Worm (Caenorhabditis elegans) whole organism, dauer: ENCODE data around the gene glb-10.

Source experiments
- unc-62 ChIP-seq: sonication (generic microtip); optimal IDR thresholded peaks from 2 replicates; lab custom pipeline; 2017; ENCODE audit warnings: missing biosample characterization, missing genetic modification reagents, missing genetic modification characterization

Gene glb-10

ce11 chrII:6292527-6292926 is 16.6 kb downstream of the glb-10 start, which contains the start of gene nyn-3:
Gene nyn-3, minus strand, starts transcription at chrII:6292627.
- no peak for TF ChIP-seq unc-62

DNA sequence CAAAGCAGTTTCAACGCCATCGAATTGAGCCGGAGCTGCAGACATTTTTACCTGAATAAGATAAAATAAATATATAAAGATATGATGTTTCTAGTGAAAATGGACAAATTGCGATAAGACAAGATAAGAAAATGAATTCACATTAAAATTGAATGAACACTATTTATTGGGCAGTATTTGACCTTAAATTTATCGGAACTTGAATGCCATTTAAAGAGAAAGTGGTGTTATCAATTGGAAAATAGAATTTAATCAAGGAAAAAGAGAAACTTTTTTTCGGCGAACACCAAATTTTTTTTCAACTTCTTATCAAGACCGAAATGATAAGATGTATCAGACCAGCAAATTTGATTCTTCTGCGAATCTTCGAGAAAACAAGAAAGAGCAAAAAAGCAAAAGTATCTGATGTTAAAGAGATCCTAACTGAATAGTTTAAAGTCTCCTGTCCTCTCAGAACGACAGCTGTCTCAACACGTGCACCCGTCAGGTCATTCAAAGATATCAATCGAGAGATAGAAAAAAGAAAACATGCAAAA is 19.0 kb downstream of the glb-10 start, which contains the start of gene upb-1:
Gene upb-1 (minus strand): TSS at position 51 of the 536 bp plus-strand sequence.
- no peak for TF ChIP-seq unc-62

DNA sequence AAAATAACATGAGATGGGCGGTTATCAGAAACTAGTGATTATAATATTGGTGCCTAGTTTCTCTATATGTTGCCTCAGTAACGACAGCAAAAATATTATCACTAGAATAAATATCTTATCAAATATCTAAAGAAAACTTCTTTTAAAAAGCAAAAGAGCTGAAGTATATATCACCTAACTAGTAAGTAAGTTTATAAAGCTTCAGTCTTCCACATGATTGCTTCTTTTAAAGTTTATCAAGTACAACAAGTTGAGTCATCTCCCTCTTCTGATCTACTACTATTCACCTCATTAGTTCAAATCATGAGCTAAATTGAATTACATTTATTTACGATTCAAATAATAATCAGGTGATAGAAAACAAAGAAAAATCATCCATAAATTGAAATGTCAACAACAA is 21.0 kb downstream of the glb-10 start:
- no peak for TF ChIP-seq unc-62

- TF ChIP-seq unc-62: no peak
Measured at ce11 chrII:6286865-6287264, 22.2 kb downstream of the glb-10 start, which contains the start of gene F13H8.6. Gene F13H8.6, minus strand, starts transcription at chrII:6286965.

DNA sequence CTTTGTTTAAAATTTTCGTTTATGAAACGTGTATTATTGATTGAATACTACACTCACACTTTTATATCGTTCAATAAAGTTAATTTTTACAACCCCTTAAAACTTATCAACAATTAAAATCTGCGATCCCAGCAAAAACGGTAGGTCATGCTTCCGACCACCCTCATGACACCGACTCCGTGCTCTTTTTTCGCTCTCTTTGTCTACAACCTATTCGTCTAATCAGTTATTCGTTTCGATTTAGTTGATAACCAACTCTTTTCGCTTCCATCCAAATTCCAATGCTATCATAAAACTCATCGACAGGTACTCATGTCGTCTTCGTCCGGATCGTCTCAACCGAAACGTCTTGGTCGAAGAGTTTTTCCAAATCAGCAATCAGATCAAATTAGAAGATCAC is 26.0 kb downstream of the glb-10 start, which contains the start of gene F13H8.1:
Gene F13H8.1 (plus strand): TSS at position 311 of the 400 bp plus-strand sequence.
- TF ChIP-seq unc-62: no peak

- TF ChIP-seq unc-62: no peak
Measured at ce11 chrII:6281903-6282302, 27.2 kb downstream of the glb-10 start.

- no peak for TF ChIP-seq unc-62
Measured at ce11 chrII:6281002-6281401, 28.1 kb downstream of the glb-10 start, which contains the start of gene scly-1. Gene scly-1, minus strand, starts transcription at chrII:6281102.

ce11 chrII:6273916-6274315 is 35.2 kb downstream of the glb-10 start, which contains the start of gene bpl-1:
Gene bpl-1, plus strand, starts transcription at chrII:6274216.
- no peak for TF ChIP-seq unc-62

ce11 chrII:6269805-6270414 is 39.2 kb downstream of the glb-10 start, which contains the start of gene F13H8.2:
Gene F13H8.2, plus strand, starts transcription at chrII:6270364.
- no peak for TF ChIP-seq unc-62

DNA sequence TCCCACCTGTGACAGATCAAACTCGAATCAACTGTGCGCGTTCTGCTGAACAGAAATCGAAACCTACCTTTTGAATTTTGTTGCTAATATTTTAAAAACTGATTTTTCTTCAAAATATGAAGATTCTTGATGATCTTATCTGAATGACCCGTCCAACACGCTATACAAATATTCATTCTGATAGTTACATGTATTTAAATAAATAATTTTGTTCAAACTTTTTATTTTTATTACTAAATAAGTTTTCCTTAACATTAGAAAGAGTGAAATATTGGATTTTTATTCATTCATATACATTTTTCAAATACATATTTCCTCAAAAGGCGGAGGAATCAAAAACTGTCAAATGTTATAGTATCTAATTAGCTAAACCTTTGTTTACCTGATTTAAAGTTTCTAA is 41.1 kb downstream of the glb-10 start, which contains the start of gene F13H8.8:
Gene F13H8.8 (minus strand): TSS at position 101 of the 400 bp plus-strand sequence.
- no peak for TF ChIP-seq unc-62

ce11 chrII:6263685-6264084 is 45.4 kb downstream of the glb-10 start, which contains the start of gene F13H8.3:
Gene F13H8.3, plus strand, starts transcription at chrII:6263985.
- TF ChIP-seq unc-62: no peak

- no peak for TF ChIP-seq unc-62
Measured at ce11 chrII:6262222-6262621, 46.9 kb downstream of the glb-10 start, which contains the start of gene F13H8.12. Gene F13H8.12, plus strand, starts transcription at chrII:6262522.

DNA sequence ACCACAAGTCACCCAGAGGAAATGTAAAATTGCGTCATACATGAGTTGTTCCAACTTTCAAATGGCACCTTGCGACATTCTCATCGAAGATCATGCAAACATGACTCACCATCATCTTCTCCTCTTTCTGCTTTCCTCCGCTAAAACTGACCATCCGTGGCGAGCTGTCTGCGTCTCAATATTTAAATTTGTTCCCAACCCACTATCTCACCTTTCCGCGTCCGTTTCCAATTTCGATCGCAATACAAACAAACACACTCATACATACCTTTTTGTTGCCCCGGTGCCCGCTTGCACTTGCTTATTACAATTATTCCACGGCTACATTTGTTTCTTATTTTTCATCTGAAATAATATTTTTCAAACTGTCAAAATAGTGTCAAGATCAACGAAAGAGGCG is 48.4 kb downstream of the glb-10 start, which contains the start of gene nmgp-1:
Gene nmgp-1 (plus strand): TSS at position 174 of the 400 bp plus-strand sequence.
- no peak for TF ChIP-seq unc-62

DNA sequence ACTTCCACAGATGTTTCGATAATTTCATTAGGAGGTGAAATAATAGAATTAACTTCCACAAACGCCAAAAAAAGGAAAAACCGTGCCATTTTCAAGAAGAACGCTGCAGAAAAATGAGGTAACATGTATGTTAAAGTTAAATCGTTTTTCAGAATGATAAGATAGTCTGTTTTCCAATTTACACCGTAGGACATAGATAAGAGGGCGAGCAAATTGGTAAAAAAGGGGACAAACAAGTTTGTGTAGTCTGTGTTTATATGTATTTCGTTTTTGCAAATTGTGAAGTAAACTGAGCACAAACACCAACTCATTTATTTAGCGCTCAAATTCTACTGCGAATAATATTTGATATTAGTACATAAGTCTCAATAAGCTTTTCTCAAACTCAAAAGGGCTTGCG is 49.2 kb downstream of the glb-10 start, which contains the start of gene F13H8.11:
Gene F13H8.11 (minus strand): TSS at position 155 of the 400 bp plus-strand sequence.
- no peak for TF ChIP-seq unc-62
